Worm (Caenorhabditis elegans) whole organism, young adult: ENCODE results near the gene catp-7.

Experiments
- F39B2.1 ChIP-seq: fragments of 200-800 bp; sonication (Bioruptor generic); IDR thresholded peaks from 2 replicates; pipeline ENCODE4 v1.3.6; 2022; ENCODE audit warnings: missing genetic modification reagents, missing genetic modification characterization, missing compliant biosample characterization
- ama-1 ChIP-seq, 3 experiments: fragments of 150-350 bp in 1 of 3; sonication (generic microtip) in 2 of 3; optimal IDR thresholded peaks; 2 replicates each; lab custom pipeline; 2014 to 2018; ENCODE audit warnings: missing biosample characterization in 2 of 3, missing genetic modification characterization in 2 of 3, missing genetic modification reagents in 2 of 3
- aptf-2 ChIP-seq: fragments of 200-800 bp; sonication (Bioruptor generic); conservative IDR thresholded peaks from 2 replicates; pipeline ENCODE4 v1.3.6; 2022; ENCODE audit warnings: missing genetic modification reagents, missing genetic modification characterization, missing compliant biosample characterization
- efl-1 ChIP-seq: fragments of 150-350 bp; optimal IDR thresholded peaks from 2 replicates; lab custom pipeline; 2014; ENCODE audit warnings: missing biosample characterization, missing genetic modification reagents, missing genetic modification characterization
- hmg-1.2 ChIP-seq: fragments of 200-800 bp; sonication (Bioruptor generic); IDR thresholded peaks from 2 replicates; pipeline ENCODE4 v1.3.6; 2022; ENCODE audit warnings: missing genetic modification reagents, missing genetic modification characterization, missing compliant biosample characterization
- madf-10 ChIP-seq: sonication (generic microtip); optimal IDR thresholded peaks from 2 replicates; lab custom pipeline; 2016; ENCODE audit warnings: mild to moderate bottlenecking, missing genetic modification characterization, missing compliant biosample characterization
- nfya-1 ChIP-seq: sonication (generic microtip); optimal IDR thresholded peaks from 2 replicates; lab custom pipeline; 2017; ENCODE audit warnings: antibody characterized with exemption, missing compliant biosample characterization, missing genetic modification characterization, borderline replicate concordance; ENCODE audit not compliant: insufficient read depth
- nhr-120 ChIP-seq: fragments of 200-800 bp; sonication (Bioruptor generic); IDR thresholded peaks from 2 replicates; pipeline ENCODE4 v1.3.6; 2022; ENCODE audit warnings: missing genetic modification characterization, missing compliant biosample characterization
- snpc-4 ChIP-seq, 5 experiments: fragments of 150-350 bp in 1 of 5; sonication (generic microtip) in 4 of 5; optimal IDR thresholded peaks; 2 replicates each; lab custom pipeline; 2014 to 2018; ENCODE audit warnings: missing genetic modification characterization in 5 of 5, missing biosample characterization in 3 of 5, antibody characterized with exemption in 2 of 5, mild to moderate bottlenecking in 2 of 5, missing compliant biosample characterization in 2 of 5, missing genotype in 2 of 5, moderate library complexity in 2 of 5, missing genetic modification reagents in 1 of 5
- unc-130 ChIP-seq: sonication (generic microtip); optimal IDR thresholded peaks from 2 replicates; lab custom pipeline; 2016; ENCODE audit warnings: missing genetic modification reagents, missing genetic modification characterization, missing compliant biosample characterization
- unc-62 ChIP-seq: fragments of 150-350 bp; optimal IDR thresholded peaks from 2 replicates; lab custom pipeline; 2014; ENCODE audit warnings: missing biosample characterization, missing genetic modification reagents, missing genetic modification characterization
- zim-3 ChIP-seq: sonication (generic microtip); optimal IDR thresholded peaks from 2 replicates; lab custom pipeline; 2017; ENCODE audit warnings: mild to moderate bottlenecking, missing genetic modification characterization, moderate library complexity, missing compliant biosample characterization

DNA sequence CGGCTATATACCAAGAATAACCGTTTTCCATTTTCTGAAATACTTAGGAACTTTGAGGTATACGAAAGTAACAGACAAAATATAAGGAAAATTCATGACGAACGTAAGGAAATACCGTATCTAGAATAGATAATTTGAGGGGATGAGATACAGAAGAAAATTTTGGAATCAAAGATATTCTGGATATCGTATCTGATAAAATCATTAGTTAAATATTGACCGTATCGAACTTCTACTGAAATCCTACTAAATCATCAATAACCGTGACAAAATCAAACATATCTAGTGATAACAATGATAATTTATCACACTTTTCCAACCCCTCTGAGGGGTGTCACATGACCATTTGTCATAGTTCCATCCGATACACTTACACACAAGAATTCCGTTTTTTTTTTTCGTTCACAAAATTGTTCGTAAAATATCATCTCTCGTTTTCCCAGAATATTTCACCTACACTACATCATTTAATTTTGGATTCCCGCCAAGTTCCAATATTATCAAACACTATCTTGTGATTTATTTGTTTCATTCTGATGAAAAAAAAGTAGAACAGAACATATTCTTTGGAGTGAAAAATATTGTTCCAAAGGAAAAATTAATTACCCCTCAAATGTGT lies 15.0 kb downstream of the catp-7 start, which contains the start of gene Y59H11AR.4:
- no peak for TF ChIP-seq F39B2.1 (GFP tag; lab: Robert Waterston, UW)
- no peak for TF ChIP-seq snpc-4 (GFP tag; optimal IDR thresholded peaks at IDR 0.05; lab: Kevin White, UChicago)
- TF ChIP-seq snpc-4 (tag; optimal IDR thresholded peaks at IDR 0.05; lab: Kevin White, UChicago) = no peak
- TF ChIP-seq hmg-1.2 = no peak
- no peak for TF ChIP-seq zim-3 (tag; lab: Kevin White, UChicago)
- no peak for TF ChIP-seq nfya-1 (tag; lab: Kevin White, UChicago)
- TF ChIP-seq unc-130 = no peak
- TF ChIP-seq ama-1 (optimal IDR thresholded peaks at IDR 0.05; lab: Kevin White, UChicago) = no peak
- no peak for TF ChIP-seq ama-1 (GFP tag; optimal IDR thresholded peaks at IDR 0.05; lab: Kevin White, UChicago)
- no peak for TF ChIP-seq madf-10 (tag; lab: Kevin White, UChicago)
- no peak for TF ChIP-seq unc-62 (GFP tag; lab: Kevin White, UChicago)
- TF ChIP-seq nhr-120 = no peak
- TF ChIP-seq efl-1 (GFP tag; lab: Kevin White, UChicago) = no peak
- no peak for TF ChIP-seq aptf-2
